Worm (Caenorhabditis elegans) whole organism, L1 larva: ENCODE data around the gene nhr-21.

Experiments
- ceh-82 ChIP-seq, 3 experiments: fragments of 150-350 bp in 1 of 3; sonication (generic microtip) in 2 of 3; optimal IDR thresholded peaks; 2 replicates each; lab custom pipeline; 2014 to 2017; ENCODE audit warnings: missing biosample characterization in 3 of 3, missing genetic modification characterization in 3 of 3
- egl-27 ChIP-seq, 2 experiments: fragments of 150-350 bp in 1 of 2; sonication (generic microtip); optimal IDR thresholded peaks; 3 replicates each; lab custom pipeline; 2017 to 2018; ENCODE audit warnings: missing biosample characterization in 2 of 2, missing genetic modification characterization in 2 of 2, missing genetic modification reagents in 2 of 2
- fkh-10 ChIP-seq: sonication (generic microtip); optimal IDR thresholded peaks from 2 replicates; lab custom pipeline; 2017; ENCODE audit warnings: missing biosample characterization, missing genetic modification reagents, missing genetic modification characterization
- hlh-4 ChIP-seq: sonication (generic microtip); optimal IDR thresholded peaks from 2 replicates; lab custom pipeline; 2016; ENCODE audit warnings: mild to moderate bottlenecking, missing genetic modification characterization, missing compliant biosample characterization
- lsy-2 ChIP-seq, 2 experiments: fragments of 150-350 bp; optimal IDR thresholded peaks; 2 replicates each; lab custom pipeline; 2014; ENCODE audit warnings: missing biosample characterization in 2 of 2, missing genetic modification characterization in 2 of 2
- nhr-11 ChIP-seq: fragments of 150-350 bp; optimal IDR thresholded peaks from 2 replicates; lab custom pipeline; 2014; ENCODE audit warnings: missing biosample characterization, missing genetic modification characterization
- sup-37 ChIP-seq: fragments of 200-800 bp; sonication (Bioruptor generic); optimal IDR thresholded peaks from 2 replicates; lab custom pipeline; 2018; ENCODE audit warnings: mild to moderate bottlenecking, missing genetic modification characterization, missing compliant biosample characterization
- unc-62 ChIP-seq: fragments of 150-350 bp; optimal IDR thresholded peaks from 2 replicates; lab custom pipeline; 2014; ENCODE audit warnings: missing biosample characterization, missing genetic modification reagents, missing genetic modification characterization

DNA sequence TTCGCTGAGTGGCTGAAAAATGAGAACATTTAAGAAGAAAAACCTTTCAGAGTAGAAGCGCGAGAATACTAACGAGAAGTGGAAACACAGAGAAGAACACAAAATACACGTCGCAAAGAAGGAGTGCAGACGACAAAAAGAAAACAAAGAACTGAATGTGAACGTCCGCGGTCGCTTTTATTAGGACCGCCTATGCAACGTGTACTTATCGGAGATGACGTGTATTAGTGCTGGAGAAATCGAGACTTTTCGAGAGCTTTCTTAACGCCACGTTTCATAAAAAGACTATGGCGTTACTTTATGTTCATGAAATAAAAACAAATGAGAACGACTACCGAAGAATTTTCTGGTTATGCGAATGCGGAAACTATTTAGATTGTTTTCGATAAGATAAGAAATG, 13.5 kb downstream of the nhr-21 start, which contains the start of gene hsp-4:
- TF ChIP-seq ceh-82 (tag; optimal IDR thresholded peaks at IDR 0.05; lab: Kevin White, UChicago), result no peak
- TF ChIP-seq hlh-4 (tag; lab: Kevin White, UChicago), result no peak
- no peak for TF ChIP-seq egl-27 (tag; optimal IDR thresholded peaks at IDR 0.05; lab: Kevin White, UChicago)
- no peak for TF ChIP-seq unc-62 (GFP tag; lab: Kevin White, UChicago)
- TF ChIP-seq sup-37 (GFP tag; lab: Kevin White, UChicago), result no peak
- TF ChIP-seq lsy-2 (tag; optimal IDR thresholded peaks at IDR 0.05; lab: Kevin White, UChicago), result no peak
- TF ChIP-seq fkh-10, result no peak
- no peak for TF ChIP-seq nhr-11
